Fruit fly (Drosophila melanogaster) whole organism, embryonic: Measurements from ENCODE around the gene Cpr23B.
A peak's percentile ranks its signal among the peaks of the same experiment; 100 is the strongest.

ENCODE experiments used
- Bdp1 ChIP-seq: fragments of 200-800 bp; sonication (Bioruptor generic); optimal IDR thresholded peaks from 3 replicates; lab custom pipeline; 2016; ENCODE audit warnings: missing biosample characterization, missing genetic modification characterization
- CG10979 ChIP-seq: fragments of 200-800 bp; sonication (Bioruptor generic); optimal IDR thresholded peaks from 2 replicates; lab custom pipeline; 2018; ENCODE audit warnings: missing biosample characterization, mild to moderate bottlenecking, missing genetic modification characterization, moderate library complexity
- CG11723 ChIP-seq: fragments of 200-800 bp; sonication (Bioruptor generic); optimal IDR thresholded peaks from 2 replicates; lab custom pipeline; 2017; ENCODE audit warnings: missing biosample characterization, mild to moderate bottlenecking, missing genetic modification characterization
- CG12299 ChIP-seq: fragments of 200-800 bp; sonication (Bioruptor generic); optimal IDR thresholded peaks from 2 replicates; lab custom pipeline; 2018; ENCODE audit warnings: missing biosample characterization, mild to moderate bottlenecking, missing genetic modification characterization
- CG12391 ChIP-seq: fragments of 200-800 bp; sonication (Bioruptor generic); optimal IDR thresholded peaks from 3 replicates; lab custom pipeline; 2018; ENCODE audit warnings: missing biosample characterization, mild to moderate bottlenecking, missing genetic modification characterization, moderate library complexity
- CG14050 ChIP-seq: fragments of 200-800 bp; sonication (Bioruptor generic); IDR thresholded peaks from 3 replicates; pipeline ENCODE4 v1.3.6; 2022; ENCODE audit warnings: missing biosample characterization, missing genetic modification characterization
- CG15011 ChIP-seq: fragments of 200-800 bp; sonication (Bioruptor generic); optimal IDR thresholded peaks from 3 replicates; lab custom pipeline; 2018; ENCODE audit warnings: missing biosample characterization, mild to moderate bottlenecking, missing genetic modification characterization
- CG1529 ChIP-seq: fragments of 200-800 bp; sonication (Bioruptor generic); optimal IDR thresholded peaks from 3 replicates; lab custom pipeline; 2018; ENCODE audit warnings: missing biosample characterization, missing genetic modification characterization
- CG15479 ChIP-seq: fragments of 200-800 bp; sonication (Bioruptor generic); optimal IDR thresholded peaks from 3 replicates; lab custom pipeline; 2019; ENCODE audit warnings: missing biosample characterization, mild to moderate bottlenecking, missing genetic modification characterization, moderate library complexity
- CG1602 ChIP-seq: fragments of 200-800 bp; sonication (Bioruptor generic); optimal IDR thresholded peaks from 3 replicates; lab custom pipeline; 2016; ENCODE audit warnings: missing biosample characterization, missing genetic modification characterization
- CG16815 ChIP-seq: fragments of 200-800 bp; sonication (Bioruptor generic); optimal IDR thresholded peaks from 3 replicates; lab custom pipeline; 2017; ENCODE audit warnings: missing biosample characterization, mild to moderate bottlenecking, missing genetic modification characterization
- CG17385 ChIP-seq: fragments of 200-800 bp; sonication (Bioruptor generic); optimal IDR thresholded peaks from 3 replicates; lab custom pipeline; 2018; ENCODE audit warnings: missing biosample characterization, mild to moderate bottlenecking, missing genetic modification characterization
- CG2875 ChIP-seq: fragments of 200-800 bp; sonication (Bioruptor generic); optimal IDR thresholded peaks from 2 replicates; lab custom pipeline; 2017; ENCODE audit warnings: missing biosample characterization, mild to moderate bottlenecking, missing genetic modification characterization, missing genetic modification reagents
- CG2889 ChIP-seq: fragments of 200-800 bp; sonication (Bioruptor generic); IDR thresholded peaks from 3 replicates; pipeline ENCODE4 v1.3.6; 2022; ENCODE audit warnings: missing biosample characterization, missing genetic modification characterization
- CG31224 ChIP-seq: fragments of 200-800 bp; sonication (Bioruptor generic); IDR thresholded peaks from 2 replicates; pipeline ENCODE4 v1.3.6; 2022; ENCODE audit warnings: missing biosample characterization, missing genetic modification characterization
- CG34376 ChIP-seq: fragments of 200-800 bp; sonication (Bioruptor generic); optimal IDR thresholded peaks from 2 replicates; lab custom pipeline; 2018; ENCODE audit warnings: missing biosample characterization, mild to moderate bottlenecking, missing genetic modification characterization
- CG3726 ChIP-seq: fragments of 200-800 bp; sonication (Bioruptor generic); IDR thresholded peaks from 3 replicates; pipeline ENCODE4, ENCODE4 v1.3.6; 2022; ENCODE audit warnings: missing biosample characterization, missing genetic modification characterization
- CG4730 ChIP-seq: fragments of 200-800 bp; sonication (Bioruptor generic); IDR thresholded peaks from 2 replicates; pipeline ENCODE4 v1.3.6; 2022; ENCODE audit warnings: missing biosample characterization, missing genetic modification characterization
- CG7556 ChIP-seq: fragments of 200-800 bp; sonication (Bioruptor generic); optimal IDR thresholded peaks from 2 replicates; lab custom pipeline; 2017; ENCODE audit warnings: missing biosample characterization, mild to moderate bottlenecking, missing genetic modification characterization
- CG8290 ChIP-seq, 3 experiments: fragments of 200-800 bp; sonication (Bioruptor generic); optimal IDR thresholded peaks; 2 replicates each; lab custom pipeline; 2016 to 2019; ENCODE audit warnings: missing biosample characterization in 3 of 3, missing genetic modification characterization in 3 of 3, mild to moderate bottlenecking in 2 of 3, moderate library complexity in 1 of 3
- CG9437 ChIP-seq: fragments of 200-800 bp; sonication (Bioruptor generic); optimal IDR thresholded peaks from 2 replicates; lab custom pipeline; 2018; ENCODE audit warnings: missing biosample characterization, mild to moderate bottlenecking, missing genetic modification characterization
- CHES-1-like ChIP-seq: fragments of 200-800 bp; sonication (Bioruptor generic); optimal IDR thresholded peaks from 2 replicates; lab custom pipeline; 2016; ENCODE audit warnings: missing biosample characterization, missing genetic modification characterization
- Eip74EF ChIP-seq, 2 experiments: fragments of 200-800 bp in 1 of 2; fragments of >200 bp in 1 of 2; sonication (Bioruptor generic) in 1 of 2; optimal IDR thresholded peaks; 2 replicates each; lab custom pipeline; 2017 to 2019; ENCODE audit warnings: missing biosample characterization in 2 of 2, missing genetic modification characterization in 2 of 2, mild to moderate bottlenecking in 1 of 2, moderate library complexity in 1 of 2
- Mad ChIP-seq: fragments of 200-800 bp; sonication (Bioruptor generic); optimal IDR thresholded peaks from 2 replicates; lab custom pipeline; 2016; ENCODE audit warnings: missing biosample characterization, missing genetic modification characterization
- Optix ChIP-seq: fragments of 200-800 bp; sonication (Bioruptor generic); IDR thresholded peaks from 3 replicates; pipeline ENCODE4 v1.3.6; 2022; ENCODE audit warnings: missing biosample characterization, missing genetic modification characterization
- Ravus ChIP-seq: fragments of 200-800 bp; sonication (Bioruptor generic); IDR thresholded peaks from 2 replicates; pipeline ENCODE4 v1.3.6; 2022; ENCODE audit warnings: missing biosample characterization, missing genetic modification characterization
- Sin3A ChIP-seq: fragments of >200 bp; optimal IDR thresholded peaks from 2 replicates; lab custom pipeline; 2018
- Spps ChIP-seq: fragments of 200-800 bp; sonication (Bioruptor generic); optimal IDR thresholded peaks from 2 replicates; lab custom pipeline; 2018; ENCODE audit warnings: missing biosample characterization, mild to moderate bottlenecking, missing genetic modification characterization
- Taf1 ChIP-seq: fragments of 200-800 bp; sonication (Bioruptor generic); IDR thresholded peaks from 2 replicates; pipeline ENCODE4 v1.3.6; 2022; ENCODE audit warnings: missing biosample characterization, missing genetic modification characterization
- Vsx1 ChIP-seq: fragments of 200-800 bp; sonication (Bioruptor generic); optimal IDR thresholded peaks from 2 replicates; lab custom pipeline; 2017; ENCODE audit warnings: missing biosample characterization, mild to moderate bottlenecking, missing genetic modification characterization, missing genetic modification reagents
- ase ChIP-seq: fragments of 200-800 bp; sonication (Bioruptor generic); IDR thresholded peaks from 3 replicates; pipeline ENCODE4 v1.3.6; 2022; ENCODE audit warnings: missing biosample characterization, missing genetic modification characterization
- bcd ChIP-seq: fragments of 200-800 bp; sonication (Bioruptor generic); optimal IDR thresholded peaks from 2 replicates; lab custom pipeline; 2017; ENCODE audit warnings: missing biosample characterization, mild to moderate bottlenecking, missing genetic modification characterization
- bowl ChIP-seq: fragments of 200-800 bp; sonication (Bioruptor generic); IDR thresholded peaks from 2 replicates; pipeline ENCODE4 v1.3.6; 2022; ENCODE audit warnings: missing biosample characterization, missing genetic modification characterization
- caup ChIP-seq: fragments of 200-800 bp; sonication (Bioruptor generic); optimal IDR thresholded peaks from 3 replicates; lab custom pipeline; 2017; ENCODE audit warnings: missing biosample characterization, mild to moderate bottlenecking, missing genetic modification characterization, moderate library complexity; ENCODE audit not compliant: severe bottlenecking
- chif ChIP-seq, 2 experiments: fragments of 200-800 bp; sonication (Bioruptor generic); optimal IDR thresholded peaks; 3 replicates each; lab custom pipeline; 2016; ENCODE audit warnings: missing biosample characterization in 2 of 2, missing genetic modification characterization in 2 of 2
- corto ChIP-seq: fragments of 200-800 bp; sonication (Bioruptor generic); optimal IDR thresholded peaks from 2 replicates; lab custom pipeline; 2016; ENCODE audit warnings: missing biosample characterization, mild to moderate bottlenecking, missing genetic modification characterization, moderate library complexity
- dmrt99B ChIP-seq: fragments of 200-800 bp; sonication (Bioruptor generic); optimal IDR thresholded peaks from 2 replicates; lab custom pipeline; 2018; ENCODE audit warnings: missing biosample characterization, mild to moderate bottlenecking, missing genetic modification characterization, moderate library complexity
- en ChIP-seq: fragments of 200-800 bp; sonication (Bioruptor generic); optimal IDR thresholded peaks from 2 replicates; lab custom pipeline; 2016; ENCODE audit warnings: missing biosample characterization, missing genetic modification characterization
- fd3F ChIP-seq: fragments of 200-800 bp; sonication (Bioruptor generic); optimal IDR thresholded peaks from 2 replicates; lab custom pipeline; 2018; ENCODE audit warnings: missing biosample characterization, mild to moderate bottlenecking, missing genetic modification characterization, moderate library complexity
- gcm2 ChIP-seq: fragments of 200-800 bp; sonication (Bioruptor generic); optimal IDR thresholded peaks from 2 replicates; lab custom pipeline; 2016; ENCODE audit warnings: missing biosample characterization, missing genetic modification characterization
- her ChIP-seq: fragments of 200-800 bp; sonication (Bioruptor generic); optimal IDR thresholded peaks from 2 replicates; lab custom pipeline; 2016; ENCODE audit warnings: missing biosample characterization, missing genetic modification characterization
- insv ChIP-seq, 2 experiments: fragments of 200-800 bp; sonication (Bioruptor generic); optimal IDR thresholded peaks; 3 replicates each; lab custom pipeline; 2016 to 2018; ENCODE audit warnings: missing biosample characterization in 2 of 2, missing genetic modification characterization in 2 of 2
- otp ChIP-seq: fragments of 200-800 bp; sonication (Bioruptor generic); IDR thresholded peaks from 3 replicates; pipeline ENCODE4, ENCODE4 v1.3.6; 2022; ENCODE audit warnings: missing biosample characterization, missing genetic modification characterization
- pros ChIP-seq: fragments of 200-800 bp; sonication (Bioruptor generic); optimal IDR thresholded peaks from 3 replicates; lab custom pipeline; 2019; ENCODE audit warnings: missing biosample characterization, mild to moderate bottlenecking, missing genetic modification characterization, moderate library complexity
- pzg ChIP-seq: fragments of 200-800 bp; sonication (Bioruptor generic); optimal IDR thresholded peaks from 3 replicates; lab custom pipeline; 2018; ENCODE audit warnings: missing biosample characterization, mild to moderate bottlenecking, missing genetic modification characterization, moderate library complexity
- sisA ChIP-seq: fragments of 200-800 bp; sonication (Bioruptor generic); IDR thresholded peaks from 2 replicates; pipeline ENCODE4 v1.3.6; 2022; ENCODE audit warnings: missing biosample characterization, missing genetic modification characterization
- tio ChIP-seq: fragments of 200-800 bp; sonication (Bioruptor generic); optimal IDR thresholded peaks from 2 replicates; lab custom pipeline; 2017; ENCODE audit warnings: missing biosample characterization, missing genetic modification characterization, inconsistent platforms
- ttk ChIP-seq: fragments of 200-800 bp; sonication (Bioruptor generic); IDR thresholded peaks from 2 replicates; pipeline ENCODE4 v2.1.2; 2022; ENCODE audit warnings: missing biosample characterization, missing genetic modification characterization
- wdn ChIP-seq: fragments of 200-800 bp; sonication (Bioruptor generic); IDR thresholded peaks from 2 replicates; pipeline ENCODE4 v1.3.6; 2022; ENCODE audit warnings: missing biosample characterization, missing genetic modification characterization
- wor ChIP-seq: fragments of 200-800 bp; sonication (Bioruptor generic); IDR thresholded peaks from 2 replicates; pipeline ENCODE4 v1.3.6; 2022; ENCODE audit warnings: missing biosample characterization, missing genetic modification characterization

Cpr23B gene

DNA sequence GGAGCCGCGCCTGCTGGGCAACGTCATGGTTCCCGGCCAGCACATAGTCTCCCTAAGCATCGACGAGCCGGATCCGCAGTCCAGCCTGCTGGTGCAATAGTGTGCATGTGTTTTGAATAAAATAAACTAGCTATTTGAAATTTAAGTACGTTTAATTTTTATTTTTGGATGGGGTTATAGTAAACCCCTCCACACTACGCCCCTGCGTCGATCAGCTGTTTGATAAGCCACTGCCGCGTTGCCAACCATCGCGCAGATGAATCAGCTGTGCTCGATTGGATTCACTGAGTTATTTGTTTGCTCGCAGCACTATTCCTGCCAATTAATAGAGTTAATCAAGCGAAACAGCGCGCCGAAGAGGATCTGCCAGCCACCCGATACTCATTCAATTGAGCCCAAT is 40.6 kb downstream of the Cpr23B start, which contains the start of gene RabGGTb (continued):
- TF ChIP-seq CHES-1-like (peak; percentile 50), Mad (GFP tag; lab: Kevin White, UChicago) (peak; percentile 24), Ravus (GFP tag; lab: Robert Waterston, UW) (peak; percentile 10), CG9437 (GFP tag; lab: Kevin White, UChicago) (no peak), CG12299 (peak; percentile 40), CG16815 (no peak), CG12391 (tag; lab: Kevin White, UChicago) (peak; percentile 59), Vsx1 (GFP tag; lab: Kevin White, UChicago) (peak; percentile 51), dmrt99B (tag; lab: Kevin White, UChicago) (peak; percentile 48), Optix (peak; percentile 59; the same call in 1 of the 3 replicates), pros (GFP tag; lab: Kevin White, UChicago) (no peak), sisA (peak; percentile 58), CG34376 (GFP tag; lab: Kevin White, UChicago) (peak; percentile 46), CG4730 (peak; percentile 62), CG1529 (GFP tag; lab: Kevin White, UChicago) (peak; percentile 20), Eip74EF (GFP tag; optimal IDR thresholded peaks at IDR 0.05; lab: Kevin White, UChicago) (no peak), CG3726 (0 out of 3 replicates have a peak, but pooled peaks have one; percentile 36), ttk (GFP tag; lab: Robert Waterston, UW) (peak; percentile 46), wdn (peak; percentile 65), corto (GFP tag; lab: Kevin White, UChicago) (no peak), insv (GFP tag; optimal IDR thresholded peaks at IDR 0.05; lab: Kevin White, UChicago) (no peak), CG11723 (peak; percentile 24), caup (GFP tag; lab: Kevin White, UChicago) (peak; percentile 25), tio (GFP tag; lab: Kevin White, UChicago) (no peak), CG14050 (GFP tag; lab: Robert Waterston, UW) (peak; percentile 48; the same call in 2 of the 3 replicates), CG31224 (GFP tag; lab: Robert Waterston, UW) (peak; percentile 55; the same call in 1 of the 2 replicates), en (GFP tag; lab: Kevin White, UChicago) (peak; percentile 43), gcm2 (GFP tag; lab: Kevin White, UChicago) (peak; percentile 39), CG10979 (tag; lab: Kevin White, UChicago) (peak; percentile 35), Spps (no peak), pzg (peak; percentile 63), Sin3A (lab: Kevin White, UChicago) (peak; percentile 28), her (GFP tag; lab: Kevin White, UChicago) (peak; percentile 24), CG1602 (GFP tag; lab: Kevin White, UChicago) (peak; percentile 16), otp (GFP tag; lab: Robert Waterston, UW) (peak; percentile 73; the same call in 2 of the 3 replicates), CG7556 (GFP tag; lab: Kevin White, UChicago) (peak; percentile 59), chif (GFP tag; optimal IDR thresholded peaks at IDR 0.05; lab: Kevin White, UChicago) (peak in 1 of 2 experiments; percentile 50), ase (peak; percentile 67; the same call in 2 of the 3 replicates), CG17385 (GFP tag; lab: Kevin White, UChicago) (peak; percentile 54), CG2875 (GFP tag; lab: Kevin White, UChicago) (peak; percentile 38), bcd (GFP tag; lab: Kevin White, UChicago) (peak; percentile 61), CG15011 (GFP tag; lab: Kevin White, UChicago) (no peak), bowl (peak; percentile 46; the same call in 1 of the 2 replicates), CG8290 (GFP tag; optimal IDR thresholded peaks at IDR 0.05; lab: Kevin White, UChicago) (no peak), CG8290 (tag; optimal IDR thresholded peaks at IDR 0.05; lab: Kevin White, UChicago) (peak in 1 of 2 experiments; percentile 84), Taf1 (GFP tag; lab: Robert Waterston, UW) (peak; percentile 66), CG15479 (GFP tag; lab: Kevin White, UChicago) (no peak), CG2889 (GFP tag; lab: Robert Waterston, UW) (peak; percentile 42; the same call in 1 of the 3 replicates), wor (peak; percentile 42; the same call in 1 of the 2 replicates), fd3F (peak; percentile 34), Bdp1 (peak; percentile 39)
